Worm (Caenorhabditis elegans) whole organism, mixed stage, embryonic: ENCODE measurements around the gene ZC412.3.

Experiments used
- M03D4.4 ChIP-seq: sonication (generic microtip); optimal IDR thresholded peaks from 2 replicates; lab custom pipeline; 2017; ENCODE audit warnings: mild to moderate bottlenecking, missing genetic modification characterization, missing compliant biosample characterization
- bed-3 ChIP-seq: fragments of 200-800 bp; sonication (Bioruptor generic); optimal IDR thresholded peaks from 3 replicates; lab custom pipeline; 2018; ENCODE audit warnings: mild to moderate bottlenecking, missing genetic modification characterization, moderate library complexity, missing compliant biosample characterization
- ceh-39 ChIP-seq: fragments of 150-350 bp; optimal IDR thresholded peaks from 2 replicates; lab custom pipeline; 2014; ENCODE audit warnings: missing biosample characterization, missing genetic modification characterization
- ceh-43 ChIP-seq: fragments of 200-800 bp; sonication (Bioruptor generic); optimal IDR thresholded peaks from 2 replicates; lab custom pipeline; 2018; ENCODE audit warnings: mild to moderate bottlenecking, missing genetic modification characterization, moderate library complexity, missing compliant biosample characterization
- ceh-83 ChIP-seq: fragments of 200-800 bp; sonication (Bioruptor generic); optimal IDR thresholded peaks from 2 replicates; lab custom pipeline; 2018; ENCODE audit warnings: mild to moderate bottlenecking, missing genetic modification characterization, missing compliant biosample characterization
- ces-1 ChIP-seq: fragments of 150-350 bp; optimal IDR thresholded peaks from 2 replicates; lab custom pipeline; 2014; ENCODE audit warnings: missing biosample characterization, missing genetic modification reagents, missing genetic modification characterization
- cnd-1 ChIP-seq: fragments of 200-800 bp; sonication (Bioruptor generic); optimal IDR thresholded peaks from 2 replicates; lab custom pipeline; 2018; ENCODE audit warnings: mild to moderate bottlenecking, missing genetic modification characterization, missing compliant biosample characterization
- drap-1 ChIP-seq: fragments of 200-800 bp; sonication (Bioruptor generic); optimal IDR thresholded peaks from 3 replicates; lab custom pipeline; 2018; ENCODE audit warnings: mild to moderate bottlenecking, missing genetic modification characterization, missing compliant biosample characterization
- elt-1 ChIP-seq: sonication (generic microtip); optimal IDR thresholded peaks from 2 replicates; lab custom pipeline; 2017; ENCODE audit warnings: missing genetic modification characterization, mild to moderate bottlenecking, missing compliant biosample characterization, antibody characterized with exemption, moderate library complexity, borderline replicate concordance; ENCODE audit not compliant: insufficient read depth
- elt-3 ChIP-seq: fragments of 150-350 bp; optimal IDR thresholded peaks from 2 replicates; lab custom pipeline; 2014; ENCODE audit warnings: missing biosample characterization, missing genetic modification characterization
- flh-1 ChIP-seq: fragments of 200-800 bp; sonication (Bioruptor generic); optimal IDR thresholded peaks from 2 replicates; lab custom pipeline; 2018; ENCODE audit warnings: mild to moderate bottlenecking, missing genetic modification characterization, moderate library complexity, missing compliant biosample characterization
- hlh-1 ChIP-seq: fragments of 150-350 bp; optimal IDR thresholded peaks from 2 replicates; lab custom pipeline; 2014; ENCODE audit warnings: missing biosample characterization, missing genetic modification reagents, missing genetic modification characterization
- lin-13 ChIP-seq: fragments of 150-350 bp; optimal IDR thresholded peaks from 2 replicates; lab custom pipeline; 2014; ENCODE audit warnings: missing biosample characterization, missing genetic modification characterization
- lsy-2 ChIP-seq: fragments of 150-350 bp; optimal IDR thresholded peaks from 2 replicates; lab custom pipeline; 2014; ENCODE audit warnings: missing biosample characterization, missing genetic modification characterization
- mep-1 ChIP-seq: fragments of 150-350 bp; optimal IDR thresholded peaks from 2 replicates; lab custom pipeline; 2017; ENCODE audit warnings: missing biosample characterization, missing genetic modification reagents, missing genetic modification characterization, inconsistent platforms
- mls-2 ChIP-seq: sonication (generic microtip); optimal IDR thresholded peaks from 2 replicates; lab custom pipeline; 2016; ENCODE audit warnings: mild to moderate bottlenecking, missing genetic modification characterization, moderate library complexity, missing compliant biosample characterization
- nhr-12 ChIP-seq: fragments of 150-350 bp; optimal IDR thresholded peaks from 2 replicates; lab custom pipeline; 2014; ENCODE audit warnings: missing biosample characterization, missing genetic modification characterization
- nhr-2 ChIP-seq: fragments of 150-350 bp; optimal IDR thresholded peaks from 2 replicates; lab custom pipeline; 2014; ENCODE audit warnings: missing biosample characterization, missing genetic modification characterization
- nhr-237 ChIP-seq: fragments of 150-350 bp; optimal IDR thresholded peaks from 2 replicates; lab custom pipeline; 2014; ENCODE audit warnings: missing biosample characterization, missing genetic modification characterization
- pha-4 ChIP-seq: fragments of 150-350 bp; optimal IDR thresholded peaks from 2 replicates; lab custom pipeline; 2018; ENCODE audit warnings: missing biosample characterization, missing genetic modification reagents, missing genetic modification characterization
- sem-2 ChIP-seq: fragments of 200-800 bp; sonication (Bioruptor generic); optimal IDR thresholded peaks from 2 replicates; lab custom pipeline; 2018; ENCODE audit warnings: mild to moderate bottlenecking, missing genetic modification characterization, missing compliant biosample characterization
- snpc-4 ChIP-seq: fragments of 150-350 bp; optimal IDR thresholded peaks from 2 replicates; lab custom pipeline; 2014; ENCODE audit warnings: missing biosample characterization, missing genetic modification characterization
- sptf-1 ChIP-seq: sonication (generic microtip); optimal IDR thresholded peaks from 2 replicates; lab custom pipeline; 2017; ENCODE audit warnings: mild to moderate bottlenecking, missing genetic modification characterization, moderate library complexity, missing compliant biosample characterization
- unc-120 ChIP-seq: sonication (generic microtip); optimal IDR thresholded peaks from 2 replicates; lab custom pipeline; 2017; ENCODE audit warnings: missing genetic modification characterization, missing compliant biosample characterization; ENCODE audit not compliant: poor library complexity, severe bottlenecking
- unc-39 ChIP-seq: fragments of 150-350 bp; optimal IDR thresholded peaks from 2 replicates; lab custom pipeline; 2014; ENCODE audit warnings: missing biosample characterization, missing genetic modification characterization
- unc-62 ChIP-seq: fragments of 150-350 bp; optimal IDR thresholded peaks from 2 replicates; lab custom pipeline; 2014; ENCODE audit warnings: missing biosample characterization, missing genetic modification reagents, missing genetic modification characterization
- zip-8 ChIP-seq: fragments of 150-350 bp; optimal IDR thresholded peaks from 2 replicates; lab custom pipeline; 2014; ENCODE audit warnings: missing biosample characterization, missing genetic modification characterization

Gene ZC412.3

ce11 chrV:14855626-14856025 lies 15.7 kb downstream of the ZC412.3 start:
- TF ChIP-seq nhr-2 (tag; lab: Kevin White, UChicago), result no peak
- TF ChIP-seq bed-3 (GFP tag; lab: Kevin White, UChicago), result peak; percentile 39
- peak; percentile 78 for TF ChIP-seq M03D4.4 (tag; lab: Kevin White, UChicago)
- TF ChIP-seq ceh-83 (GFP tag; lab: Kevin White, UChicago), result peak; percentile 47
- peak; percentile 53 for TF ChIP-seq unc-120 (tag; lab: Kevin White, UChicago)
- TF ChIP-seq ceh-43 (GFP tag; lab: Kevin White, UChicago), result peak; percentile 61
- peak; percentile 47 for TF ChIP-seq cnd-1
- TF ChIP-seq elt-1 (tag; lab: Kevin White, UChicago), result no peak
- peak; percentile 91 for TF ChIP-seq drap-1
- peak; percentile 40 for TF ChIP-seq flh-1 (GFP tag; lab: Kevin White, UChicago)
- peak; percentile 59 for TF ChIP-seq sem-2
- TF ChIP-seq sptf-1 (tag; lab: Kevin White, UChicago), result peak; percentile 70
- peak; percentile 50 for TF ChIP-seq mls-2 (tag; lab: Kevin White, UChicago)
- TF ChIP-seq ces-1 (GFP tag; lab: Kevin White, UChicago), result no peak
- TF ChIP-seq, all 35 proteins: peak for 11

ce11 chrV:14854261-14854660 lies 17.1 kb downstream of the ZC412.3 start:
- TF ChIP-seq sem-2, result no peak
- TF ChIP-seq ces-1 (GFP tag; lab: Kevin White, UChicago), result peak; percentile 88

DNA sequence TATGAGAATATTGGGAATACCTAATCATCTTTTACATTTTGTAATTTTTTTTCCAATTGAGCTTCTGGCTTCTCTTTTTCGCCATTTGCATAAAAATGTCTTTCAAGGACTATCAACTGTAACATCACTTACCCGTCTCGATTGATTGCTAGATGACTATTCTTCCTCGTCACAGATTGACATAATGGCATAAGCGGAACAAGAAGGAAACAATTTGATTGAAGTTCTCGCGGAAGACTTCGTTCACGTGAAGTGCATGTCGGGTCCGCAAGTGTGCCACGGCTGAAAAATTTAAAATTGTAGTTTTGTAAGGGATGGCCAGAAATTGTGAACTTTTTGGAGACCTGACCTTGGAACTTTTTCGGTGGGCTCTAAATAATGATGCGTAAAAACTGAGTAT lies 17.6 kb downstream of the ZC412.3 start:
- peak; percentile 1 for TF ChIP-seq ces-1 (GFP tag; lab: Kevin White, UChicago)
- TF ChIP-seq unc-39 (tag; lab: Kevin White, UChicago), result no peak

ce11 chrV:14852620-14853019 lies 18.7 kb downstream of the ZC412.3 start:
- no peak for TF ChIP-seq lsy-2 (tag; lab: Kevin White, UChicago)
- TF ChIP-seq zip-8 (tag; lab: Kevin White, UChicago), result no peak
- TF ChIP-seq nhr-12 (tag; lab: Kevin White, UChicago), result no peak
- peak; percentile 58 for TF ChIP-seq ces-1 (GFP tag; lab: Kevin White, UChicago)
- TF ChIP-seq, all 35 proteins: peak for 1

DNA sequence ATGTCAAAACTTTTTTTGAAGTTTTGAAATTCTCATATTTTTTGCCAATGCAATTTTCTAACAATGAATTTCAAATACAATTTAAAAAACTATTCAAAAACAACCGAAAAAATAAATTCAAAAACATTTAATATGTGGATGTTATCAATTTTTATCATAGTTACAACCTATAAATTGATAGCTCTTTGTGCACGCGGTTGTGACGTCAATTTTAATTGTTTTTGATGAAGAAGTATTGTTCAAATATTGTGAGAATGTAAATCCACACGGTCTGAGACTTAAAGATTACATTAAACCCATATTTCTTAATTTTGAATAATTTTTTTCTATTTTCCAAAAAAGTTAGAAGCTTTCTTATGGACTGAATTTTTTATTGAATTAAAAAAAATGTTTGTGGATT lies 19.4 kb downstream of the ZC412.3 start:
- TF ChIP-seq ces-1 (GFP tag; lab: Kevin White, UChicago) (no peak), elt-1 (tag; lab: Kevin White, UChicago) (no peak), unc-62 (GFP tag; lab: Kevin White, UChicago) (no peak), nhr-237 (tag; lab: Kevin White, UChicago) (no peak), cnd-1 (no peak), bed-3 (GFP tag; lab: Kevin White, UChicago) (no peak), hlh-1 (tag; lab: Kevin White, UChicago) (no peak), unc-120 (tag; lab: Kevin White, UChicago) (no peak), mep-1 (tag; lab: Kevin White, UChicago) (no peak), lin-13 (no peak), drap-1 (no peak), ceh-39 (no peak), elt-3 (no peak), lsy-2 (tag; lab: Kevin White, UChicago) (no peak), snpc-4 (tag; lab: Kevin White, UChicago) (no peak), M03D4.4 (tag; lab: Kevin White, UChicago) (no peak), pha-4 (no peak)

ce11 chrV:14851206-14851605 lies 20.1 kb downstream of the ZC412.3 start:
- TF ChIP-seq ceh-39 (no peak), drap-1 (peak; percentile 4), nhr-2 (tag; lab: Kevin White, UChicago) (no peak), ceh-83 (GFP tag; lab: Kevin White, UChicago) (no peak), elt-1 (tag; lab: Kevin White, UChicago) (no peak), bed-3 (GFP tag; lab: Kevin White, UChicago) (no peak), ces-1 (GFP tag; lab: Kevin White, UChicago) (peak; percentile 80), hlh-1 (tag; lab: Kevin White, UChicago) (no peak), lsy-2 (tag; lab: Kevin White, UChicago) (no peak), mls-2 (tag; lab: Kevin White, UChicago) (peak; percentile 20)
